Worm (Caenorhabditis elegans) whole organism, L1 larva: ENCODE results near the gene ZC8.6.

ENCODE experiments used
- C16A3.4 ChIP-seq: fragments of 150-350 bp; optimal IDR thresholded peaks from 2 replicates; lab custom pipeline; 2014; ENCODE audit warnings: missing biosample characterization, missing genetic modification characterization
- C34B4.2 ChIP-seq: sonication (generic microtip); optimal IDR thresholded peaks from 2 replicates; lab custom pipeline; 2017; ENCODE audit warnings: mild to moderate bottlenecking, missing genetic modification characterization, missing compliant biosample characterization
- F16B12.6 ChIP-seq: fragments of 150-350 bp; optimal IDR thresholded peaks from 2 replicates; lab custom pipeline; 2014; ENCODE audit warnings: missing biosample characterization, missing genetic modification characterization
- Y116A8C.19 ChIP-seq: sonication (generic microtip); optimal IDR thresholded peaks from 2 replicates; lab custom pipeline; 2016; ENCODE audit warnings: missing compliant biosample characterization, missing genetic modification characterization, borderline replicate concordance
- aha-1 ChIP-seq: fragments of 150-350 bp; optimal IDR thresholded peaks from 2 replicates; lab custom pipeline; 2014; ENCODE audit warnings: missing biosample characterization, missing genetic modification characterization
- ama-1 ChIP-seq: fragments of 150-350 bp; optimal IDR thresholded peaks from 2 replicates; lab custom pipeline; 2014
- blmp-1 ChIP-seq: fragments of 150-350 bp; optimal IDR thresholded peaks from 2 replicates; lab custom pipeline; 2014; ENCODE audit warnings: missing biosample characterization, missing genetic modification characterization
- ceh-63 ChIP-seq: fragments of 200-800 bp; sonication (Bioruptor generic); optimal IDR thresholded peaks from 2 replicates; lab custom pipeline; 2018; ENCODE audit warnings: mild to moderate bottlenecking, missing genetic modification characterization, missing compliant biosample characterization
- ceh-8 ChIP-seq: fragments of 200-800 bp; sonication (Bioruptor generic); optimal IDR thresholded peaks from 2 replicates; lab custom pipeline; 2018; ENCODE audit warnings: mild to moderate bottlenecking, missing genetic modification characterization, moderate library complexity, missing compliant biosample characterization
- ceh-82 ChIP-seq, 3 experiments: fragments of 150-350 bp in 1 of 3; sonication (generic microtip) in 2 of 3; optimal IDR thresholded peaks; 2 replicates each; lab custom pipeline; 2014 to 2017; ENCODE audit warnings: missing biosample characterization in 3 of 3, missing genetic modification characterization in 3 of 3
- ceh-90 ChIP-seq: sonication (generic microtip); optimal IDR thresholded peaks from 2 replicates; lab custom pipeline; 2016; ENCODE audit warnings: missing genetic modification characterization, missing compliant biosample characterization
- dpl-1 ChIP-seq, 3 experiments: fragments of 150-350 bp in 2 of 3; sonication (generic microtip) in 1 of 3; optimal IDR thresholded peaks; 2 replicates each; lab custom pipeline; 2014 to 2017; ENCODE audit warnings: missing biosample characterization in 3 of 3, missing genetic modification characterization in 3 of 3, missing genetic modification reagents in 3 of 3
- efl-3 ChIP-seq: fragments of 200-800 bp; sonication (Bioruptor generic); optimal IDR thresholded peaks from 2 replicates; lab custom pipeline; 2018; ENCODE audit warnings: mild to moderate bottlenecking, missing genetic modification characterization, missing compliant biosample characterization
- egl-13 ChIP-seq: sonication (generic microtip); optimal IDR thresholded peaks from 2 replicates; lab custom pipeline; 2016; ENCODE audit warnings: missing genotype, missing genetic modification reagents, missing genetic modification characterization, missing compliant biosample characterization
- egl-27 ChIP-seq, 2 experiments: fragments of 150-350 bp in 1 of 2; sonication (generic microtip); optimal IDR thresholded peaks; 3 replicates each; lab custom pipeline; 2017 to 2018; ENCODE audit warnings: missing biosample characterization in 2 of 2, missing genetic modification characterization in 2 of 2, missing genetic modification reagents in 2 of 2
- elt-2 ChIP-seq: sonication (generic microtip); optimal IDR thresholded peaks from 2 replicates; lab custom pipeline; 2016; ENCODE audit warnings: missing genetic modification characterization, mild to moderate bottlenecking, inconsistent platforms, missing compliant biosample characterization, missing genetic modification reagents
- elt-3 ChIP-seq, 6 experiments: fragments of 150-350 bp in 1 of 6; sonication (generic microtip); optimal IDR thresholded peaks; 2 replicates each; lab custom pipeline; 2017 to 2018; ENCODE audit warnings: missing biosample characterization in 6 of 6, missing genetic modification characterization in 6 of 6, inconsistent platforms in 1 of 6
- fkh-10 ChIP-seq: sonication (generic microtip); optimal IDR thresholded peaks from 2 replicates; lab custom pipeline; 2017; ENCODE audit warnings: missing biosample characterization, missing genetic modification reagents, missing genetic modification characterization
- fkh-8 ChIP-seq: sonication (generic microtip); optimal IDR thresholded peaks from 2 replicates; lab custom pipeline; 2016; ENCODE audit warnings: mild to moderate bottlenecking, missing genetic modification characterization, missing compliant biosample characterization
- grh-1 ChIP-seq: fragments of 200-800 bp; sonication (Bioruptor generic); IDR thresholded peaks from 2 replicates; pipeline ENCODE4 v1.3.6; 2022; ENCODE audit warnings: missing genetic modification reagents, missing genetic modification characterization, missing compliant biosample characterization
- hpl-2 ChIP-seq: fragments of 150-350 bp; optimal IDR thresholded peaks from 2 replicates; lab custom pipeline; 2014; ENCODE audit warnings: missing biosample characterization, missing genetic modification reagents, missing genetic modification characterization
- irx-1 ChIP-seq: sonication (generic microtip); optimal IDR thresholded peaks from 2 replicates; lab custom pipeline; 2016; ENCODE audit warnings: missing genetic modification characterization, missing compliant biosample characterization
- lin-14 ChIP-seq: fragments of 200-800 bp; sonication (Bioruptor generic); optimal IDR thresholded peaks from 2 replicates; lab custom pipeline; 2018; ENCODE audit warnings: mild to moderate bottlenecking, missing genetic modification characterization, moderate library complexity, missing compliant biosample characterization
- lin-15B ChIP-seq: fragments of 150-350 bp; sonication (generic microtip); optimal IDR thresholded peaks from 3 replicates; lab custom pipeline; 2014; ENCODE audit warnings: missing biosample characterization, missing genetic modification characterization
- lin-39 ChIP-seq: fragments of 150-350 bp; optimal IDR thresholded peaks from 2 replicates; lab custom pipeline; 2014; ENCODE audit warnings: missing biosample characterization, missing genetic modification reagents, missing genetic modification characterization
- lir-3 ChIP-seq: sonication (generic microtip); optimal IDR thresholded peaks from 2 replicates; lab custom pipeline; 2016; ENCODE audit warnings: mild to moderate bottlenecking, missing genetic modification characterization, moderate library complexity, missing compliant biosample characterization; ENCODE audit not compliant: poor library complexity
- lsy-2 ChIP-seq, 2 experiments: fragments of 150-350 bp; optimal IDR thresholded peaks; 2 replicates each; lab custom pipeline; 2014; ENCODE audit warnings: missing biosample characterization in 2 of 2, missing genetic modification characterization in 2 of 2
- mab-9 ChIP-seq: fragments of 200-800 bp; sonication (Bioruptor generic); IDR thresholded peaks from 2 replicates; pipeline ENCODE4 v1.3.6; 2022; ENCODE audit warnings: missing genetic modification reagents, missing genetic modification characterization, missing compliant biosample characterization
- mep-1 ChIP-seq: fragments of 150-350 bp; optimal IDR thresholded peaks from 2 replicates; lab custom pipeline; 2014; ENCODE audit warnings: missing biosample characterization, missing genetic modification characterization
- nhr-11 ChIP-seq: fragments of 150-350 bp; optimal IDR thresholded peaks from 2 replicates; lab custom pipeline; 2014; ENCODE audit warnings: missing biosample characterization, missing genetic modification characterization
- nhr-12 ChIP-seq: sonication (generic microtip); optimal IDR thresholded peaks from 2 replicates; lab custom pipeline; 2017; ENCODE audit warnings: missing biosample characterization, missing genetic modification characterization
- nhr-20 ChIP-seq: sonication (generic microtip); optimal IDR thresholded peaks from 2 replicates; lab custom pipeline; 2016; ENCODE audit warnings: mild to moderate bottlenecking, missing genetic modification characterization, missing compliant biosample characterization
- nhr-28 ChIP-seq: fragments of 150-350 bp; optimal IDR thresholded peaks from 2 replicates; lab custom pipeline; 2014; ENCODE audit warnings: missing biosample characterization, missing genetic modification characterization
- nhr-84 ChIP-seq: sonication (generic microtip); optimal IDR thresholded peaks from 2 replicates; lab custom pipeline; 2017; ENCODE audit warnings: missing biosample characterization, missing genetic modification characterization
- nhr-85 ChIP-seq: sonication (generic microtip); peaks from one replicate; lab custom pipeline; 2016; ENCODE audit warnings: missing genetic modification characterization, inconsistent platforms, missing compliant biosample characterization
- nhr-90 ChIP-seq: sonication (generic microtip); optimal IDR thresholded peaks from 2 replicates; lab custom pipeline; 2016; ENCODE audit warnings: mild to moderate bottlenecking, missing genetic modification characterization, missing compliant biosample characterization; ENCODE audit not compliant: poor library complexity
- pag-3 ChIP-seq: sonication (generic microtip); optimal IDR thresholded peaks from 2 replicates; lab custom pipeline; 2017; ENCODE audit warnings: missing genetic modification characterization, mild to moderate bottlenecking, missing compliant biosample characterization, antibody characterized with exemption, borderline replicate concordance; ENCODE audit not compliant: insufficient read depth
- pax-3 ChIP-seq: fragments of 200-800 bp; sonication (Bioruptor generic); optimal IDR thresholded peaks from 2 replicates; lab custom pipeline; 2018; ENCODE audit warnings: mild to moderate bottlenecking, missing genetic modification characterization, moderate library complexity, missing compliant biosample characterization
- rnt-1 ChIP-seq: sonication (generic microtip); optimal IDR thresholded peaks from 2 replicates; lab custom pipeline; 2016; ENCODE audit warnings: mild to moderate bottlenecking, missing genetic modification characterization, moderate library complexity, missing compliant biosample characterization
- skn-1 ChIP-seq: fragments of 150-350 bp; optimal IDR thresholded peaks from 2 replicates; lab custom pipeline; 2014; ENCODE audit warnings: missing biosample characterization, missing genetic modification characterization
- snpc-4 ChIP-seq: fragments of 150-350 bp; optimal IDR thresholded peaks from 2 replicates; lab custom pipeline; 2014; ENCODE audit warnings: missing biosample characterization, missing genetic modification characterization
- sptf-1 ChIP-seq: fragments of 150-350 bp; optimal IDR thresholded peaks from 2 replicates; lab custom pipeline; 2014; ENCODE audit warnings: missing biosample characterization, missing genetic modification characterization
- sup-37 ChIP-seq: fragments of 200-800 bp; sonication (Bioruptor generic); optimal IDR thresholded peaks from 2 replicates; lab custom pipeline; 2018; ENCODE audit warnings: mild to moderate bottlenecking, missing genetic modification characterization, missing compliant biosample characterization
- swsn-7 ChIP-seq: sonication (generic microtip); optimal IDR thresholded peaks from 2 replicates; lab custom pipeline; 2016; ENCODE audit warnings: missing genetic modification characterization, missing compliant biosample characterization
- tlp-1 ChIP-seq: fragments of 150-350 bp; optimal IDR thresholded peaks from 2 replicates; lab custom pipeline; 2014; ENCODE audit warnings: missing biosample characterization, missing genetic modification characterization
- unc-30 ChIP-seq: sonication (generic microtip); optimal IDR thresholded peaks from 2 replicates; lab custom pipeline; 2017; ENCODE audit warnings: missing biosample characterization, missing genetic modification characterization
- unc-62 ChIP-seq: fragments of 150-350 bp; optimal IDR thresholded peaks from 2 replicates; lab custom pipeline; 2014; ENCODE audit warnings: missing biosample characterization, missing genetic modification reagents, missing genetic modification characterization
- unc-86 ChIP-seq: sonication (generic microtip); optimal IDR thresholded peaks from 2 replicates; lab custom pipeline; 2016; ENCODE audit warnings: missing genetic modification characterization, missing compliant biosample characterization
- unc-98 ChIP-seq: fragments of 200-800 bp; sonication (Bioruptor generic); IDR thresholded peaks from 2 replicates; pipeline ENCODE4 v1.3.6; 2022; ENCODE audit warnings: missing genetic modification characterization, missing compliant biosample characterization
- vab-15 ChIP-seq: sonication (generic microtip); optimal IDR thresholded peaks from 2 replicates; lab custom pipeline; 2017; ENCODE audit warnings: missing genotype, mild to moderate bottlenecking, missing genetic modification characterization, missing compliant biosample characterization
- xbp-1 ChIP-seq: sonication (generic microtip); optimal IDR thresholded peaks from 2 replicates; lab custom pipeline; 2016; ENCODE audit warnings: missing genetic modification characterization, missing compliant biosample characterization
- zip-4 ChIP-seq: fragments of 200-800 bp; sonication (Bioruptor generic); optimal IDR thresholded peaks from 2 replicates; lab custom pipeline; 2018; ENCODE audit warnings: mild to moderate bottlenecking, missing genetic modification characterization, moderate library complexity, missing compliant biosample characterization
- ztf-11 ChIP-seq, 2 experiments: sonication (generic microtip); optimal IDR thresholded peaks; 2 replicates each; lab custom pipeline; 2016 to 2017; ENCODE audit warnings: missing genetic modification characterization in 2 of 2, missing biosample characterization in 1 of 2, missing compliant biosample characterization in 1 of 2

Gene ZC8.6

DNA sequence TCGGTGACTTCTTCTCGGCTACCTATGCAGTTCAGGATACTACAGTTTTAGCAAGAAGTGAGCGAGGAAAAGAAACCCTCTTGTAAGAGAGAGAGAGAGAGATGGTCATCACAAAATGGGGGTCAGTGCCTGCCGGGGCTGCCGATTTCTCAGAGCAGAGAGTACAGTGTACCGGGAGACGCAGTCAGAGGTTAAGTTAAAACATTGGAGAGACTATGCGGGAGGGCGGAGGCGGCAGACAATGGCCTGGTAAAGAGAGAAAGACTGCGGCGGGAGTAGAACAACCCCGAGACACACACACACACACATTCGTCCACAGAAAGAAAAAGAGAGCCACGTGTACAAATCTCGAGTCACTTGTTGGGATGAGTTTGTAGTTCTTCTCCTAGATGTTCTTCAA is 26.0 kb downstream of the ZC8.6 start (continued):
- TF ChIP-seq ceh-63 (GFP tag; lab: Kevin White, UChicago) = no peak
- peak; percentile 80 for TF ChIP-seq xbp-1 (tag; lab: Kevin White, UChicago)
- TF ChIP-seq lin-14 (GFP tag; lab: Kevin White, UChicago) = peak; percentile 91
- TF ChIP-seq elt-2 (tag; lab: Kevin White, UChicago) = no peak
- TF ChIP-seq lin-15B (tag; lab: Kevin White, UChicago) = no peak
- TF ChIP-seq nhr-12 (tag; lab: Kevin White, UChicago) = no peak
- TF ChIP-seq ceh-90 (tag; lab: Kevin White, UChicago) = no peak
- peak; percentile 37 for TF ChIP-seq lir-3 (tag; lab: Kevin White, UChicago)
- no peak for TF ChIP-seq C16A3.4 (tag; lab: Kevin White, UChicago)
- TF ChIP-seq egl-27 (tag; optimal IDR thresholded peaks at IDR 0.05; lab: Kevin White, UChicago) = peak in 1 of 2 experiments; percentile 16
- peak; percentile 8 for TF ChIP-seq blmp-1
- TF ChIP-seq unc-86 (tag; lab: Kevin White, UChicago) = no peak
- TF ChIP-seq pag-3 = no peak
- TF ChIP-seq rnt-1 = peak; percentile 74
- no peak for TF ChIP-seq mab-9 (GFP tag; lab: Robert Waterston, UW)
- TF ChIP-seq hpl-2 (GFP tag; lab: Kevin White, UChicago) = no peak
- TF ChIP-seq swsn-7 = peak; percentile 50
- no peak for TF ChIP-seq mep-1 (tag; lab: Kevin White, UChicago)
- no peak for TF ChIP-seq C34B4.2 (tag; lab: Kevin White, UChicago)
- 0 out of 2 replicates have a peak, but pooled peaks have one; percentile 34 for TF ChIP-seq grh-1 (GFP tag; lab: Robert Waterston, UW)
- no peak for TF ChIP-seq egl-13 (tag; lab: Kevin White, UChicago)
- no peak for TF ChIP-seq vab-15 (tag; lab: Kevin White, UChicago)
- TF ChIP-seq nhr-90 (tag; lab: Kevin White, UChicago) = peak; percentile 24
- no peak for TF ChIP-seq F16B12.6 (tag; lab: Kevin White, UChicago)
- TF ChIP-seq nhr-28 (tag; lab: Kevin White, UChicago) = no peak
- TF ChIP-seq sup-37 (GFP tag; lab: Kevin White, UChicago) = no peak
- TF ChIP-seq ceh-8 (GFP tag; lab: Kevin White, UChicago) = no peak
- TF ChIP-seq elt-3 (tag; optimal IDR thresholded peaks at IDR 0.05; lab: Kevin White, UChicago) = peak in 2 of 6 experiments; percentile 2 to 20
- TF ChIP-seq tlp-1 (tag; lab: Kevin White, UChicago) = no peak
- TF ChIP-seq pax-3 (tag; lab: Kevin White, UChicago) = no peak
- peak in 1 of 3 experiments; percentile 46 for TF ChIP-seq ceh-82 (tag; optimal IDR thresholded peaks at IDR 0.05; lab: Kevin White, UChicago)
- TF ChIP-seq efl-3 (GFP tag; lab: Kevin White, UChicago) = no peak
- TF ChIP-seq zip-4 (GFP tag; lab: Kevin White, UChicago) = no peak
- no peak for TF ChIP-seq fkh-10 (GFP tag; lab: Kevin White, UChicago)
- no peak for TF ChIP-seq unc-30
- TF ChIP-seq unc-62 (GFP tag; lab: Kevin White, UChicago) = no peak
- no peak for TF ChIP-seq sptf-1
- peak in 1 of 2 experiments; percentile 9 for TF ChIP-seq ztf-11 (tag; optimal IDR thresholded peaks at IDR 0.05; lab: Kevin White, UChicago)
- TF ChIP-seq nhr-20 (tag; lab: Kevin White, UChicago) = peak; percentile 67
- no peak for TF ChIP-seq nhr-11
- TF ChIP-seq dpl-1 (GFP tag; optimal IDR thresholded peaks at IDR 0.05; lab: Kevin White, UChicago) = no peak
- TF ChIP-seq lin-39 = no peak
- TF ChIP-seq snpc-4 (tag; lab: Kevin White, UChicago) = no peak
- no peak for TF ChIP-seq aha-1 (tag; lab: Kevin White, UChicago)
- no peak for TF ChIP-seq fkh-8 (tag; lab: Kevin White, UChicago)
- TF ChIP-seq skn-1 (tag; lab: Kevin White, UChicago) = no peak
- TF ChIP-seq nhr-85 = peak; percentile 26
- no peak for TF ChIP-seq unc-98 (GFP tag; lab: Robert Waterston, UW)
- TF ChIP-seq ama-1 = no peak
- TF ChIP-seq lsy-2 (tag; optimal IDR thresholded peaks at IDR 0.05; lab: Kevin White, UChicago) = peak; percentile 54
- no peak for TF ChIP-seq Y116A8C.19
- TF ChIP-seq irx-1 (tag; lab: Kevin White, UChicago) = peak; percentile 20
- TF ChIP-seq nhr-84 (tag; lab: Kevin White, UChicago) = no peak
